Worm (Caenorhabditis elegans) whole organism, L2 larva: ENCODE measurements around the gene dhs-12.

Source experiments
- ama-1 ChIP-seq: fragments of 150-350 bp; optimal IDR thresholded peaks from 2 replicates; lab custom pipeline; 2018; ENCODE audit warnings: inconsistent platforms
- lin-13 ChIP-seq: fragments of 150-350 bp; optimal IDR thresholded peaks from 2 replicates; lab custom pipeline; 2014; ENCODE audit warnings: missing biosample characterization, missing genetic modification reagents, missing genetic modification characterization
- snpc-4 ChIP-seq: fragments of 150-350 bp; optimal IDR thresholded peaks from 2 replicates; lab custom pipeline; 2014; ENCODE audit warnings: missing biosample characterization, missing genetic modification characterization
- unc-39 ChIP-seq: fragments of 150-350 bp; optimal IDR thresholded peaks from 2 replicates; lab custom pipeline; 2014; ENCODE audit warnings: missing biosample characterization, missing genetic modification characterization
- unc-62 ChIP-seq: fragments of 150-350 bp; optimal IDR thresholded peaks from 2 replicates; lab custom pipeline; 2014; ENCODE audit warnings: missing biosample characterization, missing genetic modification reagents, missing genetic modification characterization
- ztf-4 ChIP-seq: fragments of 150-350 bp; optimal IDR thresholded peaks from 2 replicates; lab custom pipeline; 2014; ENCODE audit warnings: missing biosample characterization, missing genetic modification characterization

DNA sequence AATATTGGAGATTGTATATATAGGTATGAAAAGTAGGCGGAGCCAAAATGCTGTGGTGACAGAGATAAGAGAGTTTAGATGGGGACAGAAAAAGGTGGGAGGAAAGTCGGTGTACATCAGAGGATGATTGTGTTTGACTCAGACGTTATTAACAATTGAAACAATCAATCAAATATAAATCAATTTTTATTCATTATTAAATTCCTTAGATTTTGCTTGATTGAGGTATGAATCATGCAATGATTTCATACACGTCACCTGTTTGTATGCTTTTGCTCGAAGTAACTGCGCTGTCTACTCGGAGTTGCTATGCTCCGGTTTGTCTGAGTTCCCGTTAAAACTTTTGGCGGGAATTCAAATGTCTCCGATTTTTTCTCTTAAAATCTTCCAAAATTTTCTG, 27.1 kb upstream of the dhs-12 start, which contains the start of gene C04G2.10:
- TF ChIP-seq ama-1 (lab: Kevin White, UChicago): no peak
- TF ChIP-seq snpc-4 (tag; lab: Kevin White, UChicago): no peak
- TF ChIP-seq unc-62 (GFP tag; lab: Kevin White, UChicago): no peak
- TF ChIP-seq unc-39: no peak
- TF ChIP-seq lin-13 (GFP tag; lab: Kevin White, UChicago): no peak
- no peak for TF ChIP-seq ztf-4 (tag; lab: Kevin White, UChicago)
